Fruit fly (Drosophila melanogaster) whole organism, adult: ENCODE data around the gene Plzf.
A peak's percentile ranks its signal among the peaks of the same experiment; 100 is the strongest.

Experiments used
- CG11617 ChIP-seq: fragments of 200-800 bp; sonication (Bioruptor generic); optimal IDR thresholded peaks from 2 replicates; lab custom pipeline; 2017; ENCODE audit warnings: mild to moderate bottlenecking, missing biosample characterization, missing genetic modification reagents, missing genetic modification characterization
- CG12768 ChIP-seq: fragments of 200-800 bp; sonication (Bioruptor generic); optimal IDR thresholded peaks from 2 replicates; lab custom pipeline; 2017; ENCODE audit warnings: missing biosample characterization, missing genetic modification characterization, mild to moderate bottlenecking, moderate library complexity, missing genetic modification reagents
- CG14711 ChIP-seq: fragments of 200-800 bp; sonication (Bioruptor generic); optimal IDR thresholded peaks from 2 replicates; lab custom pipeline; 2018; ENCODE audit warnings: missing biosample characterization, mild to moderate bottlenecking, missing genetic modification characterization, moderate library complexity
- CG1620 ChIP-seq: fragments of 200-800 bp; sonication (Bioruptor generic); optimal IDR thresholded peaks from 2 replicates; lab custom pipeline; 2016; ENCODE audit warnings: missing biosample characterization, missing genetic modification characterization
- CG33017 ChIP-seq: fragments of 200-800 bp; sonication (Bioruptor generic); optimal IDR thresholded peaks from 2 replicates; lab custom pipeline; 2018; ENCODE audit warnings: missing biosample characterization, mild to moderate bottlenecking, missing genetic modification characterization, moderate library complexity
- CG5204 ChIP-seq: fragments of 200-800 bp; sonication (Bioruptor generic); optimal IDR thresholded peaks from 2 replicates; lab custom pipeline; 2016; ENCODE audit warnings: missing biosample characterization, missing genetic modification characterization
- CG7045 ChIP-seq: fragments of 200-800 bp; sonication (Bioruptor generic); optimal IDR thresholded peaks from 2 replicates; lab custom pipeline; 2017; ENCODE audit warnings: missing biosample characterization, mild to moderate bottlenecking, missing genetic modification characterization
- CG7101 ChIP-seq: fragments of 200-800 bp; sonication (Bioruptor generic); optimal IDR thresholded peaks from 2 replicates; lab custom pipeline; 2018; ENCODE audit warnings: missing biosample characterization, mild to moderate bottlenecking, missing genetic modification characterization, moderate library complexity
- Clk ChIP-seq: fragments of 200-800 bp; sonication (Bioruptor generic); optimal IDR thresholded peaks from 2 replicates; lab custom pipeline; 2017; ENCODE audit warnings: missing biosample characterization, missing genetic modification characterization
- Crg-1 ChIP-seq: fragments of 200-800 bp; sonication (Bioruptor generic); optimal IDR thresholded peaks from 2 replicates; lab custom pipeline; 2016; ENCODE audit warnings: missing biosample characterization, missing genetic modification characterization
- Hr96 ChIP-seq: fragments of 200-800 bp; sonication (Bioruptor generic); optimal IDR thresholded peaks from 2 replicates; lab custom pipeline; 2016; ENCODE audit warnings: missing biosample characterization, missing genetic modification characterization
- Mnt ChIP-seq: fragments of 200-800 bp; sonication (Bioruptor generic); optimal IDR thresholded peaks from 2 replicates; lab custom pipeline; 2016; ENCODE audit warnings: missing biosample characterization, mild to moderate bottlenecking, missing genetic modification characterization
- bab1 ChIP-seq: fragments of 200-800 bp; sonication (Bioruptor generic); optimal IDR thresholded peaks from 3 replicates; lab custom pipeline; 2019; ENCODE audit warnings: missing biosample characterization, mild to moderate bottlenecking, missing genetic modification characterization, moderate library complexity
- cic ChIP-seq: fragments of 200-800 bp; sonication (Bioruptor generic); optimal IDR thresholded peaks from 2 replicates; lab custom pipeline; 2017; ENCODE audit warnings: missing biosample characterization, mild to moderate bottlenecking, missing genetic modification characterization, moderate library complexity
- cnc ChIP-seq, 2 experiments: fragments of >200 bp; optimal IDR thresholded peaks; 2 replicates each; lab custom pipeline; 2017
- kay ChIP-seq: fragments of 200-800 bp; sonication (Bioruptor generic); peaks from one replicate; lab custom pipeline; 2016; ENCODE audit warnings: missing biosample characterization, missing genetic modification characterization, borderline replicate concordance
- ovo ChIP-seq: fragments of 200-800 bp; sonication (Bioruptor generic); optimal IDR thresholded peaks from 2 replicates; lab custom pipeline; 2016; ENCODE audit warnings: missing biosample characterization, missing genetic modification characterization
- pad ChIP-seq: fragments of 200-800 bp; sonication (Bioruptor generic); optimal IDR thresholded peaks from 3 replicates; lab custom pipeline; 2017; ENCODE audit warnings: missing biosample characterization, missing genetic modification characterization, mild to moderate bottlenecking, moderate library complexity, missing genetic modification reagents
- tj ChIP-seq: fragments of 200-800 bp; sonication (Bioruptor generic); optimal IDR thresholded peaks from 3 replicates; lab custom pipeline; 2017; ENCODE audit warnings: missing biosample characterization, mild to moderate bottlenecking, missing genetic modification characterization, moderate library complexity
- toe ChIP-seq: fragments of 200-800 bp; sonication (Bioruptor generic); optimal IDR thresholded peaks from 2 replicates; lab custom pipeline; 2016; ENCODE audit warnings: missing biosample characterization, missing genetic modification characterization

Plzf gene

dm6 chr2L:12048723-12049122, at the start of gene Plzf:
Gene Plzf, minus strand, starts transcription at chr2L:12048918.
- TF ChIP-seq cnc (optimal IDR thresholded peaks at IDR 0.05; lab: Kevin White, UChicago) (no peak), CG1620 (GFP tag; lab: Kevin White, UChicago) (no peak), CG12768 (GFP tag; lab: Kevin White, UChicago) (no peak), cic (GFP tag; lab: Kevin White, UChicago) (no peak), Mnt (GFP tag; lab: Kevin White, UChicago) (no peak), CG14711 (tag; lab: Kevin White, UChicago) (no peak), CG11617 (GFP tag; lab: Kevin White, UChicago) (no peak), tj (GFP tag; lab: Kevin White, UChicago) (no peak), bab1 (GFP tag; lab: Kevin White, UChicago) (no peak), Crg-1 (GFP tag; lab: Kevin White, UChicago) (no peak), toe (GFP tag; lab: Kevin White, UChicago) (no peak), CG7101 (tag; lab: Kevin White, UChicago) (no peak)

dm6 chr2L:12097698-12098097, 49.0 kb upstream of the Plzf start, which contains the start of gene Ced-12:
Gene Ced-12, plus strand, starts transcription at chr2L:12097838.
- TF ChIP-seq Clk (GFP tag; lab: Kevin White, UChicago) (no peak), CG14711 (tag; lab: Kevin White, UChicago) (peak; percentile 10), bab1 (GFP tag; lab: Kevin White, UChicago) (peak; percentile 26), CG11617 (GFP tag; lab: Kevin White, UChicago) (peak; percentile 26), Mnt (GFP tag; lab: Kevin White, UChicago) (no peak)

dm6 chr2L:12096396-12096813, 47.7 kb upstream of the Plzf start, which contains the start of the genes CG6712 and Mt2:
Gene CG6712, minus strand, starts transcription at chr2L:12096511.
Gene Mt2, plus strand, starts transcription at chr2L:12096525.
- no peak for TF ChIP-seq CG1620 (GFP tag; lab: Kevin White, UChicago)
- no peak for TF ChIP-seq ovo (GFP tag; lab: Kevin White, UChicago)
- no peak for TF ChIP-seq toe (GFP tag; lab: Kevin White, UChicago)
- no peak for TF ChIP-seq Hr96 (GFP tag; lab: Kevin White, UChicago)
- TF ChIP-seq CG12768 (GFP tag; lab: Kevin White, UChicago): peak; percentile 2
- no peak for TF ChIP-seq kay (GFP tag; lab: Kevin White, UChicago)
- TF ChIP-seq cnc (optimal IDR thresholded peaks at IDR 0.05; lab: Kevin White, UChicago): no peak
- no peak for TF ChIP-seq CG5204 (GFP tag; lab: Kevin White, UChicago)
- peak; percentile 99 for TF ChIP-seq Mnt (GFP tag; lab: Kevin White, UChicago)
- no peak for TF ChIP-seq Clk (GFP tag; lab: Kevin White, UChicago)
- no peak for TF ChIP-seq CG7045 (GFP tag; lab: Kevin White, UChicago)
- peak; percentile 19 for TF ChIP-seq pad
- no peak for TF ChIP-seq CG33017 (tag; lab: Kevin White, UChicago)
- no peak for TF ChIP-seq CG14711 (tag; lab: Kevin White, UChicago)
- TF ChIP-seq tj (GFP tag; lab: Kevin White, UChicago): no peak
- TF ChIP-seq CG7101 (tag; lab: Kevin White, UChicago): peak; percentile 31
- peak; percentile 28 for TF ChIP-seq Crg-1 (GFP tag; lab: Kevin White, UChicago)
- peak; percentile 1 for TF ChIP-seq bab1 (GFP tag; lab: Kevin White, UChicago)
- no peak for TF ChIP-seq CG11617 (GFP tag; lab: Kevin White, UChicago)
- TF ChIP-seq cic (GFP tag; lab: Kevin White, UChicago): peak; percentile 11

dm6 chr2L:12093652-12094051, 44.9 kb upstream of the Plzf start:
- TF ChIP-seq cnc (optimal IDR thresholded peaks at IDR 0.05; lab: Kevin White, UChicago) (no peak), Mnt (GFP tag; lab: Kevin White, UChicago) (peak; percentile 33), toe (GFP tag; lab: Kevin White, UChicago) (no peak), CG12768 (GFP tag; lab: Kevin White, UChicago) (no peak), bab1 (GFP tag; lab: Kevin White, UChicago) (peak; percentile 44), CG11617 (GFP tag; lab: Kevin White, UChicago) (no peak)

- TF ChIP-seq kay (GFP tag; lab: Kevin White, UChicago) (no peak), CG7045 (GFP tag; lab: Kevin White, UChicago) (no peak), ovo (GFP tag; lab: Kevin White, UChicago) (no peak), bab1 (GFP tag; lab: Kevin White, UChicago) (no peak), CG7101 (tag; lab: Kevin White, UChicago) (no peak), Clk (GFP tag; lab: Kevin White, UChicago) (no peak), CG12768 (GFP tag; lab: Kevin White, UChicago) (no peak), CG11617 (GFP tag; lab: Kevin White, UChicago) (no peak), cic (GFP tag; lab: Kevin White, UChicago) (no peak)
Measured at dm6 chr2L:12092719-12093118, 44.0 kb upstream of the Plzf start.

- no peak for TF ChIP-seq toe (GFP tag; lab: Kevin White, UChicago)
- no peak for TF ChIP-seq CG14711 (tag; lab: Kevin White, UChicago)
- no peak for TF ChIP-seq pad
- TF ChIP-seq cic (GFP tag; lab: Kevin White, UChicago): no peak
- no peak for TF ChIP-seq Crg-1 (GFP tag; lab: Kevin White, UChicago)
- TF ChIP-seq tj (GFP tag; lab: Kevin White, UChicago): no peak
- TF ChIP-seq cnc (optimal IDR thresholded peaks at IDR 0.05; lab: Kevin White, UChicago): no peak
- no peak for TF ChIP-seq CG7101 (tag; lab: Kevin White, UChicago)
- no peak for TF ChIP-seq CG1620 (GFP tag; lab: Kevin White, UChicago)
Measured at dm6 chr2L:12092041-12092440, 43.3 kb upstream of the Plzf start.
